Worm (Caenorhabditis elegans): Measurements from ENCODE around the gene C36B7.2.

ce11 chrX:7063236-7063635 lies 43.0 kb upstream of the C36B7.2 start, which contains the start of gene B0403.3:
- TF ChIP-seq him-1 (tag; optimal IDR thresholded peaks at IDR 0.05) (no peak), dao-5 (tag; optimal IDR thresholded peaks at IDR 0.05) (no peak)
